Worm (Caenorhabditis elegans): ENCODE measurements around the gene C08F11.12.

DNA sequence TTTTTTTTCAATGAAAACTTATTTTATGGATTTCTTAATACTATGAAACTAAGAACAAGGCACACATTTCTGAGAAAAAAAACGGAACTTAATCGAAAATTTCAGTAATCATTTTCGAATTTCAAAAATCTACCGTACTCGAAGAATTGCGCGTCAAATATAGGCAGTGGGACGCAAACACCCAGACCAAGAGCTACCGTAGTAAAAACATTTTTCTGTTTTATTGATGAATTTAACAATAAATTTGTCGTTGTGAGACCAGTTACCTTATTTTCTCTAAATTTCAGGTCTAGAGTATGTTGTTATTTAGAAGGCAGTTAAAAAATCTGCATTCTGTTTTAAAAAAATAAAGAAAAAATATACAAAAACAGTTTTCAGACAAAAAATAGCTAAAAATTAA lies 36.3 kb upstream of the C08F11.12 start:
- TF ChIP-seq ama-1 (optimal IDR thresholded peaks at IDR 0.05) (no peak), hlh-30 (tag; optimal IDR thresholded peaks at IDR 0.05; ENCODE audit: insufficient read depth) (no peak), eyg-1 (tag; optimal IDR thresholded peaks at IDR 0.05) (no peak), pha-4 (tag; optimal IDR thresholded peaks at IDR 0.05) (no peak), pqm-1 (tag; optimal IDR thresholded peaks at IDR 0.05) (no peak)
